Worm (Caenorhabditis elegans): ENCODE results near the gene F15D4.6.

The F15D4.6 gene

ce11 chrII:13291406-13292124, 42.6 kb downstream of the F15D4.6 start (continued):
- no peak for TF ChIP-seq sdz-12 (GFP tag; optimal IDR thresholded peaks at IDR 0.05)
- no peak for TF ChIP-seq F37D6.2 (tag; optimal IDR thresholded peaks at IDR 0.05)
- no peak for TF ChIP-seq lir-3 (tag; optimal IDR thresholded peaks at IDR 0.05)
- peak; percentile 79 for TF ChIP-seq hlh-30 (tag; optimal IDR thresholded peaks at IDR 0.05; ENCODE audit: insufficient read depth)
- no peak for TF ChIP-seq lin-15B (tag; optimal IDR thresholded peaks at IDR 0.05)
- TF ChIP-seq ctbp-1 (GFP tag; IDR thresholded peaks at IDR 0.05): no peak
- no peak for TF ChIP-seq pqm-1 (tag; optimal IDR thresholded peaks at IDR 0.05)
- TF ChIP-seq dve-1 (tag; optimal IDR thresholded peaks at IDR 0.05; ENCODE audit: insufficient read depth): peak; percentile 25
- peak; percentile 72 for TF ChIP-seq mxl-3 (GFP tag; optimal IDR thresholded peaks at IDR 0.05)
- no peak for TF ChIP-seq zip-2 (tag; optimal IDR thresholded peaks at IDR 0.05)
- TF ChIP-seq nhr-111 (GFP tag; optimal IDR thresholded peaks at IDR 0.05): no peak
- peak; percentile 94 for TF ChIP-seq hlh-11 (tag; optimal IDR thresholded peaks at IDR 0.05)
- no peak for TF ChIP-seq spr-1 (tag; optimal IDR thresholded peaks at IDR 0.05)
- TF ChIP-seq lin-38 (GFP tag; IDR thresholded peaks at IDR 0.05): peak; percentile 36
- no peak for TF ChIP-seq ZK546.5 (tag; optimal IDR thresholded peaks at IDR 0.05)
- TF ChIP-seq nhr-10 (tag; optimal IDR thresholded peaks at IDR 0.05): peak; percentile 32
- TF ChIP-seq lim-7 (GFP tag; IDR thresholded peaks at IDR 0.05): no peak
- peak in 1 of 2 experiments; percentile 4 for TF ChIP-seq hif-1 (tag; optimal IDR thresholded peaks at IDR 0.05)
- peak; percentile 75 for TF ChIP-seq nhr-25 (tag; optimal IDR thresholded peaks at IDR 0.05; ENCODE audit: borderline replicate concordance, insufficient read depth)
- no peak for TF ChIP-seq daf-8 (GFP tag; IDR thresholded peaks at IDR 0.05)
- no peak for TF ChIP-seq lin-39 (tag; optimal IDR thresholded peaks at IDR 0.05)
- TF ChIP-seq zag-1 (tag; optimal IDR thresholded peaks at IDR 0.05): no peak
- no peak for TF ChIP-seq F26F4.8 (GFP tag; conservative IDR thresholded peaks at IDR 0.05)
- peak; percentile 87 for TF ChIP-seq set-16 (GFP tag; IDR thresholded peaks at IDR 0.05)
- TF ChIP-seq daf-16 (GFP tag; optimal IDR thresholded peaks at IDR 0.05): no peak
- TF ChIP-seq daf-16 (tag; optimal IDR thresholded peaks at IDR 0.05): no peak
- TF ChIP-seq Y105C5A.15 (GFP tag; IDR thresholded peaks at IDR 0.05): no peak
- TF ChIP-seq spr-3 (GFP tag; optimal IDR thresholded peaks at IDR 0.05): no peak
- peak; percentile 62 for TF ChIP-seq pha-4 (GFP tag; IDR thresholded peaks at IDR 0.05)
- TF ChIP-seq pha-4 (tag; optimal IDR thresholded peaks at IDR 0.05): no peak
- no peak for TF ChIP-seq ceh-28 (tag; optimal IDR thresholded peaks at IDR 0.05)
- no peak for TF ChIP-seq ceh-62 (tag; optimal IDR thresholded peaks at IDR 0.05)
- no peak for TF ChIP-seq daf-12 (tag; optimal IDR thresholded peaks at IDR 0.05)
- no peak for TF ChIP-seq vab-7 (GFP tag; IDR thresholded peaks at IDR 0.05)
- no peak for TF ChIP-seq ZK337.2 (GFP tag; IDR thresholded peaks at IDR 0.05)
- peak; percentile 38 for TF ChIP-seq mep-1 (tag; optimal IDR thresholded peaks at IDR 0.05)

- TF ChIP-seq php-3 (GFP tag; IDR thresholded peaks at IDR 0.05) (no peak), ctbp-1 (GFP tag; IDR thresholded peaks at IDR 0.05) (no peak), nhr-28 (tag; optimal IDR thresholded peaks at IDR 0.05) (peak; percentile 85), gei-8 (GFP tag; optimal IDR thresholded peaks at IDR 0.05) (no peak), T20F7.1 (GFP tag; optimal IDR thresholded peaks at IDR 0.05) (peak; percentile 2), hlh-30 (tag; optimal IDR thresholded peaks at IDR 0.05; ENCODE audit: insufficient read depth) (peak; percentile 68), nhr-102 (tag; optimal IDR thresholded peaks at IDR 0.05) (no peak), ceh-20 (GFP tag; IDR thresholded peaks at IDR 0.05) (no peak), F26F4.8 (GFP tag; conservative IDR thresholded peaks at IDR 0.05) (no peak), duxl-1 (tag; optimal IDR thresholded peaks at IDR 0.05; ENCODE audit: poor library complexity) (no peak), dmd-6 (GFP tag; IDR thresholded peaks at IDR 0.05) (peak; percentile 30; the same call in 1 of the 2 replicates), aha-1 (tag) (peak; percentile 83), nhr-25 (tag; optimal IDR thresholded peaks at IDR 0.05; ENCODE audit: borderline replicate concordance, insufficient read depth) (no peak), tra-1 (GFP tag; IDR thresholded peaks at IDR 0.05) (0 out of 2 replicates have a peak, but pooled peaks have one; percentile 37), hlh-11 (tag; optimal IDR thresholded peaks at IDR 0.05) (peak; percentile 64), dpl-1 (GFP tag; optimal IDR thresholded peaks at IDR 0.05) (no peak), pha-4 (GFP tag; IDR thresholded peaks at IDR 0.05) (no peak), pha-4 (tag; optimal IDR thresholded peaks at IDR 0.05) (no peak), saeg-2 (GFP tag; IDR thresholded peaks at IDR 0.05) (no peak), mdl-1 (tag; optimal IDR thresholded peaks at IDR 0.05) (peak in 1 of 2 experiments; percentile 2), ZK546.5 (tag; optimal IDR thresholded peaks at IDR 0.05) (no peak)
Measured at ce11 chrII:13292913-13293312, 43.9 kb downstream of the F15D4.6 start.

Measured in whole organism, L4 larva.